Worm (Caenorhabditis elegans): ENCODE measurements around the gene ZK632.9.

DNA sequence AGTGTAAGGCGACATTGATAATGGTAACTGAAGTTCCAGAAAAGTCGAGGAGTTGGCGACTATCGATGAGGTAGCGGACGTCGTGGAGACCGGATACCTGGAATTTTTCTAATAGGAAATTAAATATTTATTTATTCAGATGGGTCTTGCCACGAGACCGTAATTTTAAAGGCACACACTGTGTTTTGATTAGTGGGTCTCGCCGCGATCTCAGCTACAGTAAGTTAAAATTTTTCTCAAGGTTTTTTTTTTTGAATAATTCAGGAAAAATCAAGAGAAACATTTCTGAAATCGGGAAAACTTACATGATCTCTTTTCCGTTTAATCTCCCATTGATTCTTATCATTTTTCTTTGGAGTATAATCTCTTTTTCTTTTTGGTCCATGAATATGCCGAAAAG is 46.2 kb downstream of the ZK632.9 start:
- TF ChIP-seq snpc-4 (tag; optimal IDR thresholded peaks at IDR 0.05): no peak
- TF ChIP-seq crh-2 (tag; optimal IDR thresholded peaks at IDR 0.05): no peak
- TF ChIP-seq unc-55 (GFP tag; optimal IDR thresholded peaks at IDR 0.05): no peak

Measured in whole organism, L2 larva.